Worm (Caenorhabditis elegans) whole organism, late embryonic: ENCODE measurements around the gene C10G8.4.

Source experiments
- C08G9.2 ChIP-seq: sonication (generic microtip); optimal IDR thresholded peaks from 2 replicates; lab custom pipeline; 2016; ENCODE audit warnings: mild to moderate bottlenecking, missing genetic modification characterization, moderate library complexity, missing compliant biosample characterization
- Y22D7AL.16 ChIP-seq: sonication (generic microtip); optimal IDR thresholded peaks from 2 replicates; lab custom pipeline; 2016; ENCODE audit warnings: missing genetic modification characterization, missing compliant biosample characterization
- ceh-19 ChIP-seq: fragments of 200-800 bp; sonication (Bioruptor generic); optimal IDR thresholded peaks from 2 replicates; lab custom pipeline; 2018; ENCODE audit warnings: mild to moderate bottlenecking, missing genetic modification characterization, missing compliant biosample characterization
- elt-2 ChIP-seq: sonication (generic microtip); optimal IDR thresholded peaks from 2 replicates; lab custom pipeline; 2016; ENCODE audit warnings: missing genetic modification reagents, missing genetic modification characterization, missing compliant biosample characterization
- ets-4 ChIP-seq: sonication (generic microtip); optimal IDR thresholded peaks from 2 replicates; lab custom pipeline; 2016; ENCODE audit warnings: missing genetic modification characterization, missing compliant biosample characterization
- fkh-10 ChIP-seq: fragments of 150-350 bp; optimal IDR thresholded peaks from 2 replicates; lab custom pipeline; 2014; ENCODE audit warnings: missing biosample characterization, missing genetic modification reagents, missing genetic modification characterization
- hlh-8 ChIP-seq: sonication (generic microtip); optimal IDR thresholded peaks from 2 replicates; lab custom pipeline; 2016; ENCODE audit warnings: missing genotype, missing genetic modification characterization, missing compliant biosample characterization
- nfya-1 ChIP-seq: sonication (generic microtip); optimal IDR thresholded peaks from 2 replicates; lab custom pipeline; 2017; ENCODE audit warnings: missing genetic modification characterization, mild to moderate bottlenecking, missing compliant biosample characterization, antibody characterized with exemption, moderate library complexity
- nhr-11 ChIP-seq: fragments of 150-350 bp; optimal IDR thresholded peaks from 2 replicates; lab custom pipeline; 2014; ENCODE audit warnings: missing biosample characterization, missing genetic modification characterization
- pag-3 ChIP-seq: sonication (generic microtip); optimal IDR thresholded peaks from 2 replicates; lab custom pipeline; 2016; ENCODE audit warnings: missing compliant biosample characterization, missing genetic modification characterization, borderline replicate concordance
- pqm-1 ChIP-seq: sonication (generic microtip); optimal IDR thresholded peaks from 2 replicates; lab custom pipeline; 2016; ENCODE audit warnings: missing genetic modification characterization, missing compliant biosample characterization
- sdc-2 ChIP-seq: sonication (generic microtip); optimal IDR thresholded peaks from 2 replicates; lab custom pipeline; 2016; ENCODE audit warnings: missing genotype, missing genetic modification characterization, missing compliant biosample characterization
- ttx-3 ChIP-seq: sonication (generic microtip); optimal IDR thresholded peaks from 2 replicates; lab custom pipeline; 2016; ENCODE audit warnings: missing genetic modification reagents, missing genetic modification characterization, missing compliant biosample characterization
- unc-55 ChIP-seq: sonication (generic microtip); optimal IDR thresholded peaks from 2 replicates; lab custom pipeline; 2017; ENCODE audit warnings: missing biosample characterization, missing genetic modification reagents, missing genetic modification characterization

- TF ChIP-seq fkh-10 (GFP tag; lab: Kevin White, UChicago) (no peak), sdc-2 (tag; lab: Kevin White, UChicago) (no peak), ets-4 (tag; lab: Kevin White, UChicago) (no peak), ttx-3 (tag; lab: Kevin White, UChicago) (no peak), elt-2 (tag; lab: Kevin White, UChicago) (no peak), unc-55 (GFP tag; lab: Kevin White, UChicago) (no peak), ceh-19 (GFP tag; lab: Kevin White, UChicago) (no peak), nhr-11 (tag; lab: Kevin White, UChicago) (no peak), C08G9.2 (tag; lab: Kevin White, UChicago) (no peak), pag-3 (tag; lab: Kevin White, UChicago) (no peak), hlh-8 (tag; lab: Kevin White, UChicago) (no peak), nfya-1 (tag; lab: Kevin White, UChicago) (no peak), pqm-1 (tag; lab: Kevin White, UChicago) (no peak), Y22D7AL.16 (tag; lab: Kevin White, UChicago) (no peak)
Observed at ce11 chrV:5336884-5337283, 25.1 kb downstream of the C10G8.4 start, which contains the start of gene srg-29.
